Worm (Caenorhabditis elegans): Measurements from ENCODE around the gene mtx-2.

DNA sequence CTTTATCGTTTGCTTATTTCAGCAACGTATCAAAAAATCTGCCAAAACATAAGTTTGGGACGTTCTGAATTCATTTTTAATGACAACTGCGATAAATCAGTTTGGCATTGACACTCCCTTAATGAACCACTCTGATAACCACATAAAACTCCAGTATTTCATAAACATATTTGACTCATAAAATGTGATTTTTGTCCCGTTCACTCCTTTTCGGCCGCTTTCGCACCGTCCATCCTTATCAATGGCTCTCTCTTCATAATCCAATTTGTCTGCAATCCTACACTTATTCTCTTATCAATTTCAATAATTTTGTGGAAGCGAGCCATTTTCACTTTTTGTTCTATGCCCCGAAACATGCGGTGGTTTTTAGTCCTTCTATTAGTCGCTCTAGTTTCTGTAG is 4.8 kb downstream of the mtx-2 start, which contains the start of gene pcp-1:
- TF ChIP-seq ref-1 (GFP tag; conservative IDR thresholded peaks at IDR 0.05) (no peak), ztf-29 (GFP tag; IDR thresholded peaks at IDR 0.05) (no peak), tab-1 (GFP tag; IDR thresholded peaks at IDR 0.05) (no peak), cog-1 (tag; optimal IDR thresholded peaks at IDR 0.05) (no peak), klf-2 (GFP tag; conservative IDR thresholded peaks at IDR 0.05) (no peak), T22C8.4 (GFP tag; IDR thresholded peaks at IDR 0.05) (no peak)

All from whole organism, midembryonic.